Fruit fly (Drosophila melanogaster) whole organism, embryonic: Measurements from ENCODE around the gene Pdi.
A peak's percentile ranks its signal among the peaks of the same experiment; 100 is the strongest.

Experiments used
- Aef1 ChIP-seq: fragments of 200-800 bp; sonication (Bioruptor generic); IDR thresholded peaks from 3 replicates; pipeline ENCODE4 v1.3.6; 2022; ENCODE audit warnings: missing biosample characterization, missing genetic modification characterization
- Antp ChIP-seq: fragments of 200-800 bp; sonication (Bioruptor generic); optimal IDR thresholded peaks from 3 replicates; lab custom pipeline; 2016; ENCODE audit warnings: missing biosample characterization, missing genetic modification characterization
- Awh ChIP-seq: fragments of 200-800 bp; sonication (Bioruptor generic); IDR thresholded peaks from 2 replicates; pipeline ENCODE4, ENCODE4 v1.3.6; 2022; ENCODE audit warnings: missing biosample characterization, missing genetic modification characterization
- Bteb2 ChIP-seq: fragments of 200-800 bp; sonication (Bioruptor generic); optimal IDR thresholded peaks from 2 replicates; lab custom pipeline; 2016; ENCODE audit warnings: missing biosample characterization, missing genetic modification characterization
- CG10366 ChIP-seq: fragments of 200-800 bp; sonication (Bioruptor generic); IDR thresholded peaks from 2 replicates; pipeline ENCODE4 v1.3.6; 2022; ENCODE audit warnings: missing biosample characterization, missing genetic modification characterization
- CG1233 ChIP-seq: fragments of 200-800 bp; sonication (Bioruptor generic); optimal IDR thresholded peaks from 4 replicates; lab custom pipeline; 2018; ENCODE audit warnings: missing biosample characterization, mild to moderate bottlenecking, missing genetic modification characterization
- CG12391 ChIP-seq: fragments of 200-800 bp; sonication (Bioruptor generic); optimal IDR thresholded peaks from 3 replicates; lab custom pipeline; 2018; ENCODE audit warnings: missing biosample characterization, mild to moderate bottlenecking, missing genetic modification characterization, moderate library complexity
- CG14050 ChIP-seq: fragments of 200-800 bp; sonication (Bioruptor generic); IDR thresholded peaks from 3 replicates; pipeline ENCODE4 v1.3.6; 2022; ENCODE audit warnings: missing biosample characterization, missing genetic modification characterization
- CG14860 ChIP-seq: fragments of 200-800 bp; sonication (Bioruptor generic); IDR thresholded peaks from 3 replicates; pipeline ENCODE4 v1.3.6; 2022; ENCODE audit warnings: missing biosample characterization, missing genetic modification characterization; ENCODE audit not compliant: partially characterized antibody
- CG17361 ChIP-seq: fragments of 200-800 bp; sonication (Bioruptor generic); IDR thresholded peaks from 3 replicates; pipeline ENCODE4 v1.3.6; 2022; ENCODE audit warnings: missing biosample characterization, missing genetic modification characterization
- CG18599 ChIP-seq: fragments of 200-800 bp; sonication (Bioruptor generic); optimal IDR thresholded peaks from 3 replicates; lab custom pipeline; 2017; ENCODE audit warnings: missing biosample characterization, missing genetic modification characterization, mild to moderate bottlenecking, moderate library complexity, missing genetic modification reagents
- CG2875 ChIP-seq: fragments of 200-800 bp; sonication (Bioruptor generic); optimal IDR thresholded peaks from 2 replicates; lab custom pipeline; 2017; ENCODE audit warnings: missing biosample characterization, mild to moderate bottlenecking, missing genetic modification characterization, missing genetic modification reagents
- CG3163 ChIP-seq: fragments of 200-800 bp; sonication (Bioruptor generic); optimal IDR thresholded peaks from 3 replicates; lab custom pipeline; 2016; ENCODE audit warnings: missing biosample characterization, missing genetic modification characterization
- CG32772 ChIP-seq: fragments of 200-800 bp; sonication (Bioruptor generic); IDR thresholded peaks from 2 replicates; pipeline ENCODE4 v1.3.6; 2022; ENCODE audit warnings: missing biosample characterization, missing genetic modification characterization
- CG33213 ChIP-seq: fragments of 200-800 bp; sonication (Bioruptor generic); optimal IDR thresholded peaks from 3 replicates; lab custom pipeline; 2016; ENCODE audit warnings: missing biosample characterization, missing genetic modification characterization
- CG3995 ChIP-seq: fragments of 200-800 bp; sonication (Bioruptor generic); optimal IDR thresholded peaks from 3 replicates; lab custom pipeline; 2016; ENCODE audit warnings: missing biosample characterization, missing genetic modification characterization
- CG6654 ChIP-seq: fragments of 200-800 bp; sonication (Bioruptor generic); optimal IDR thresholded peaks from 2 replicates; lab custom pipeline; 2017; ENCODE audit warnings: missing biosample characterization, mild to moderate bottlenecking, missing genetic modification characterization
- CG6813 ChIP-seq: fragments of 200-800 bp; sonication (Bioruptor generic); optimal IDR thresholded peaks from 2 replicates; lab custom pipeline; 2017; ENCODE audit warnings: missing biosample characterization, missing genetic modification characterization, mild to moderate bottlenecking, moderate library complexity, missing genetic modification reagents
- CG6854 ChIP-seq: fragments of 200-800 bp; sonication (Bioruptor generic); optimal IDR thresholded peaks from 3 replicates; lab custom pipeline; 2017; ENCODE audit warnings: missing biosample characterization, mild to moderate bottlenecking, missing genetic modification characterization
- CG8944 ChIP-seq: fragments of 200-800 bp; sonication (Bioruptor generic); optimal IDR thresholded peaks from 3 replicates; lab custom pipeline; 2016; ENCODE audit warnings: missing biosample characterization, missing genetic modification characterization
- Camta ChIP-seq: fragments of 200-800 bp; sonication (Bioruptor generic); optimal IDR thresholded peaks from 2 replicates; lab custom pipeline; 2016; ENCODE audit warnings: missing biosample characterization, missing genetic modification characterization
- Dip3 ChIP-seq: fragments of 200-800 bp; sonication (Bioruptor generic); optimal IDR thresholded peaks from 3 replicates; lab custom pipeline; 2016; ENCODE audit warnings: missing biosample characterization, missing genetic modification characterization
- Drgx ChIP-seq: fragments of 200-800 bp; sonication (Bioruptor generic); IDR thresholded peaks from 2 replicates; pipeline ENCODE4 v1.3.6; 2022; ENCODE audit warnings: missing biosample characterization, missing genetic modification characterization
- MBD-R2 ChIP-seq: fragments of 200-800 bp; sonication (Bioruptor generic); IDR thresholded peaks from 2 replicates; pipeline ENCODE4 v1.3.6; 2022; ENCODE audit warnings: missing biosample characterization, missing genetic modification characterization
- Myb ChIP-seq: fragments of 200-800 bp; sonication (Bioruptor generic); optimal IDR thresholded peaks from 2 replicates; lab custom pipeline; 2016; ENCODE audit warnings: missing biosample characterization, missing genetic modification characterization
- Oaz ChIP-seq: fragments of 200-800 bp; sonication (Bioruptor generic); IDR thresholded peaks from 2 replicates; pipeline ENCODE4 v1.3.6; 2022; ENCODE audit warnings: missing biosample characterization, missing genetic modification characterization
- Optix ChIP-seq: fragments of 200-800 bp; sonication (Bioruptor generic); IDR thresholded peaks from 3 replicates; pipeline ENCODE4 v1.3.6; 2022; ENCODE audit warnings: missing biosample characterization, missing genetic modification characterization
- Pdp1 ChIP-seq, 2 experiments: fragments of 200-800 bp; sonication (Bioruptor generic); optimal IDR thresholded peaks; 3 replicates each; lab custom pipeline; 2016; ENCODE audit warnings: missing biosample characterization in 2 of 2, missing genetic modification characterization in 2 of 2, mild to moderate bottlenecking in 1 of 2, moderate library complexity in 1 of 2
- Ravus ChIP-seq: fragments of 200-800 bp; sonication (Bioruptor generic); IDR thresholded peaks from 2 replicates; pipeline ENCODE4 v1.3.6; 2022; ENCODE audit warnings: missing biosample characterization, missing genetic modification characterization
- Ssrp ChIP-seq: fragments of 200-800 bp; sonication (Bioruptor generic); optimal IDR thresholded peaks from 2 replicates; lab custom pipeline; 2018; ENCODE audit warnings: missing biosample characterization, mild to moderate bottlenecking, missing genetic modification characterization, moderate library complexity
- aop ChIP-seq: fragments of 200-800 bp; sonication (Bioruptor generic); IDR thresholded peaks from 2 replicates; pipeline ENCODE4 v1.3.6; 2022; ENCODE audit warnings: missing biosample characterization, missing genetic modification characterization
- chm ChIP-seq: fragments of 200-800 bp; sonication (Bioruptor generic); IDR thresholded peaks from 2 replicates; pipeline ENCODE4 v1.3.6; 2022; ENCODE audit warnings: missing biosample characterization, missing genetic modification characterization
- ftz-f1 ChIP-seq: fragments of 200-800 bp; sonication (Bioruptor generic); optimal IDR thresholded peaks from 2 replicates; lab custom pipeline; 2016; ENCODE audit warnings: missing biosample characterization, missing genetic modification characterization
- gt ChIP-seq: fragments of 200-800 bp; sonication (Bioruptor generic); IDR thresholded peaks from 2 replicates; pipeline ENCODE4 v1.3.6; 2022; ENCODE audit warnings: missing biosample characterization, missing genetic modification characterization
- ham ChIP-seq: fragments of 200-800 bp; sonication (Bioruptor generic); IDR thresholded peaks from 2 replicates; pipeline ENCODE4 v1.3.6; 2022; ENCODE audit warnings: missing biosample characterization, missing genetic modification characterization
- her ChIP-seq: fragments of 200-800 bp; sonication (Bioruptor generic); optimal IDR thresholded peaks from 2 replicates; lab custom pipeline; 2016; ENCODE audit warnings: missing biosample characterization, missing genetic modification characterization
- jumu ChIP-seq: fragments of 200-800 bp; sonication (Bioruptor generic); optimal IDR thresholded peaks from 3 replicates; lab custom pipeline; 2016; ENCODE audit warnings: missing biosample characterization, missing genetic modification characterization
- kni ChIP-seq: fragments of 200-800 bp; sonication (Bioruptor generic); optimal IDR thresholded peaks from 3 replicates; lab custom pipeline; 2017; ENCODE audit warnings: mild to moderate bottlenecking, missing biosample characterization, missing genetic modification reagents, missing genetic modification characterization
- lab ChIP-seq: fragments of 200-800 bp; sonication (Bioruptor generic); optimal IDR thresholded peaks from 3 replicates; lab custom pipeline; 2017; ENCODE audit warnings: missing biosample characterization, missing genetic modification characterization, mild to moderate bottlenecking, moderate library complexity, missing genetic modification reagents
- lilli ChIP-seq: fragments of 200-800 bp; sonication (Bioruptor generic); optimal IDR thresholded peaks from 3 replicates; lab custom pipeline; 2016; ENCODE audit warnings: missing biosample characterization, missing genetic modification characterization
- nerfin-2 ChIP-seq: fragments of 200-800 bp; sonication (Bioruptor generic); IDR thresholded peaks from 2 replicates; pipeline ENCODE4 v1.3.6; 2022; ENCODE audit warnings: missing biosample characterization, missing genetic modification characterization; ENCODE audit not compliant: partially characterized antibody
- prd ChIP-seq, 3 experiments: fragments of >200 bp in 2 of 3; fragments of 200-800 bp in 1 of 3; sonication (Bioruptor generic) in 1 of 3; optimal IDR thresholded peaks in 2 of 3; IDR thresholded peaks in 1 of 3; 2 replicates in 2 of 3; 3 replicates in 1 of 3; pipeline versions ENCODE4 v1.3.6 to Lab custom; 2017 to 2022; ENCODE audit warnings: missing biosample characterization in 1 of 3, missing genetic modification characterization in 1 of 3
- salm ChIP-seq: fragments of 200-800 bp; sonication (Bioruptor generic); optimal IDR thresholded peaks from 2 replicates; lab custom pipeline; 2018; ENCODE audit warnings: missing biosample characterization, mild to moderate bottlenecking, missing genetic modification characterization
- sima ChIP-seq: fragments of 200-800 bp; sonication (Bioruptor generic); optimal IDR thresholded peaks from 2 replicates; lab custom pipeline; 2016; ENCODE audit warnings: missing biosample characterization, missing genetic modification characterization
- tup ChIP-seq: fragments of 200-800 bp; sonication (Bioruptor generic); optimal IDR thresholded peaks from 2 replicates; lab custom pipeline; 2016; ENCODE audit warnings: missing biosample characterization, mild to moderate bottlenecking, missing genetic modification characterization, moderate library complexity
- wek ChIP-seq: fragments of 200-800 bp; sonication (Bioruptor generic); optimal IDR thresholded peaks from 3 replicates; lab custom pipeline; 2018; ENCODE audit warnings: missing biosample characterization, mild to moderate bottlenecking, missing genetic modification characterization, moderate library complexity
- zf30C ChIP-seq: fragments of 200-800 bp; sonication (Bioruptor generic); optimal IDR thresholded peaks from 3 replicates; lab custom pipeline; 2018; ENCODE audit warnings: missing biosample characterization, mild to moderate bottlenecking, missing genetic modification characterization

Pdi gene

dm6 chr3L:15098659-15099512 lies 43.8 kb downstream of the Pdi start (continued):
- TF ChIP-seq ham (no peak), CG18599 (GFP tag; lab: Kevin White, UChicago) (peak; percentile 92), CG12391 (tag; lab: Kevin White, UChicago) (peak; percentile 91), jumu (GFP tag; lab: Kevin White, UChicago) (peak; percentile 3), lab (GFP tag; lab: Kevin White, UChicago) (peak; percentile 90), CG6654 (GFP tag; lab: Kevin White, UChicago) (peak; percentile 63), Antp (GFP tag; lab: Kevin White, UChicago) (peak; percentile 32), CG14860 (GFP tag; lab: Robert Waterston, UW) (no peak), Drgx (peak; percentile 86), wek (GFP tag; lab: Kevin White, UChicago) (no peak), Oaz (GFP tag; lab: Robert Waterston, UW) (no peak), CG2875 (GFP tag; lab: Kevin White, UChicago) (peak; percentile 87), Myb (GFP tag; lab: Kevin White, UChicago) (no peak), CG3995 (GFP tag; lab: Kevin White, UChicago) (no peak), Pdp1 (GFP tag; optimal IDR thresholded peaks at IDR 0.05; lab: Kevin White, UChicago) (no peak), nerfin-2 (GFP tag; lab: Robert Waterston, UW) (no peak), aop (no peak), Aef1 (GFP tag; lab: Robert Waterston, UW) (no peak; the same call in 1 of the 3 replicates), chm (no peak), CG6854 (GFP tag; lab: Kevin White, UChicago) (peak; percentile 81), CG32772 (peak; percentile 71; the same call in 1 of the 2 replicates), CG1233 (GFP tag; lab: Kevin White, UChicago) (peak; percentile 93), her (peak; percentile 34), Ssrp (peak; percentile 82), Camta (GFP tag; lab: Kevin White, UChicago) (no peak), Awh (GFP tag; lab: Robert Waterston, UW) (peak; percentile 92), CG3163 (GFP tag; lab: Kevin White, UChicago) (peak; percentile 28), CG14050 (peak; percentile 61; the same call in 2 of the 3 replicates), ftz-f1 (GFP tag; lab: Kevin White, UChicago) (no peak), zf30C (GFP tag; lab: Kevin White, UChicago) (peak; percentile 91), Bteb2 (no peak), CG10366 (GFP tag; lab: Robert Waterston, UW) (peak; percentile 64), Optix (GFP tag; lab: Robert Waterston, UW) (no peak), CG17361 (GFP tag; lab: Robert Waterston, UW) (peak; percentile 97), gt (GFP tag; lab: Robert Waterston, UW) (peak; percentile 39; the same call in 1 of the 2 replicates), lilli (GFP tag; lab: Kevin White, UChicago) (peak; percentile 27), Ravus (GFP tag; lab: Robert Waterston, UW) (peak; percentile 36), sima (GFP tag; lab: Kevin White, UChicago) (no peak), MBD-R2 (no peak), CG8944 (GFP tag; lab: Kevin White, UChicago) (no peak), CG6813 (peak; percentile 94), prd (optimal IDR thresholded peaks at IDR 0.05; lab: Kevin White, UChicago) (no peak), prd (GFP tag; IDR thresholded peaks at IDR 0.05; lab: Robert Waterston, UW) (peak; percentile 80), tup (GFP tag; lab: Kevin White, UChicago) (no peak), Dip3 (no peak), CG33213 (GFP tag; lab: Kevin White, UChicago) (no peak), kni (GFP tag; lab: Kevin White, UChicago) (peak; percentile 91), salm (tag; lab: Kevin White, UChicago) (peak; percentile 88)
